Fruit fly (Drosophila melanogaster) whole organism, embryonic: Measurements from ENCODE around the gene Rbf.

Source experiments
- Adf1 ChIP-seq: fragments of 200-800 bp; sonication (Bioruptor generic); IDR thresholded peaks from 2 replicates; pipeline ENCODE4 v1.3.6; 2022; ENCODE audit warnings: missing biosample characterization, missing genetic modification characterization
- Asciz ChIP-seq: fragments of 200-800 bp; sonication (Bioruptor generic); optimal IDR thresholded peaks from 2 replicates; lab custom pipeline; 2017; ENCODE audit warnings: missing biosample characterization, mild to moderate bottlenecking, missing genetic modification characterization, missing genetic modification reagents
- Atf3 ChIP-seq: fragments of 200-800 bp; sonication (Bioruptor generic); optimal IDR thresholded peaks from 3 replicates; lab custom pipeline; 2016; ENCODE audit warnings: missing biosample characterization, missing genetic modification characterization
- CG10267 ChIP-seq: fragments of 200-800 bp; sonication (Bioruptor generic); optimal IDR thresholded peaks from 2 replicates; lab custom pipeline; 2018; ENCODE audit warnings: missing biosample characterization, mild to moderate bottlenecking, missing genetic modification characterization, moderate library complexity
- CG10462 ChIP-seq: fragments of 200-800 bp; sonication (Bioruptor generic); optimal IDR thresholded peaks from 2 replicates; lab custom pipeline; 2016; ENCODE audit warnings: missing biosample characterization, missing genetic modification characterization
- CG12659 ChIP-seq: fragments of 200-800 bp; sonication (Bioruptor generic); optimal IDR thresholded peaks from 3 replicates; lab custom pipeline; 2017; ENCODE audit warnings: mild to moderate bottlenecking, missing biosample characterization, missing genetic modification reagents, missing genetic modification characterization
- CG15696 ChIP-seq: fragments of 200-800 bp; sonication (Bioruptor generic); optimal IDR thresholded peaks from 2 replicates; lab custom pipeline; 2019; ENCODE audit warnings: missing biosample characterization, mild to moderate bottlenecking, missing genetic modification characterization, moderate library complexity
- CG17829 ChIP-seq: fragments of 200-800 bp; optimal IDR thresholded peaks from 2 replicates; lab custom pipeline; 2019; ENCODE audit warnings: missing biosample characterization, mild to moderate bottlenecking, missing genetic modification characterization, moderate library complexity
- CG2678 ChIP-seq: fragments of 200-800 bp; sonication (Bioruptor generic); optimal IDR thresholded peaks from 3 replicates; lab custom pipeline; 2019; ENCODE audit warnings: missing biosample characterization, mild to moderate bottlenecking, missing genetic modification characterization, moderate library complexity
- CG2889 ChIP-seq: fragments of 200-800 bp; sonication (Bioruptor generic); IDR thresholded peaks from 3 replicates; pipeline ENCODE4 v1.3.6; 2022; ENCODE audit warnings: missing biosample characterization, missing genetic modification characterization
- CG3065 ChIP-seq: fragments of 200-800 bp; sonication (Bioruptor generic); optimal IDR thresholded peaks from 2 replicates; lab custom pipeline; 2016; ENCODE audit warnings: missing biosample characterization, missing genetic modification characterization
- CG3281 ChIP-seq: fragments of 200-800 bp; sonication (Bioruptor generic); optimal IDR thresholded peaks from 3 replicates; lab custom pipeline; 2017; ENCODE audit warnings: missing biosample characterization, mild to moderate bottlenecking, missing genetic modification characterization
- CG3726 ChIP-seq: fragments of 200-800 bp; sonication (Bioruptor generic); IDR thresholded peaks from 3 replicates; pipeline ENCODE4, ENCODE4 v1.3.6; 2022; ENCODE audit warnings: missing biosample characterization, missing genetic modification characterization
- CG4404 ChIP-seq: fragments of 200-800 bp; sonication (Bioruptor generic); IDR thresholded peaks from 2 replicates; pipeline ENCODE4 v1.3.6; 2022; ENCODE audit warnings: missing biosample characterization, missing genetic modification characterization
- CG4424 ChIP-seq: fragments of 200-800 bp; sonication (Bioruptor generic); optimal IDR thresholded peaks from 3 replicates; lab custom pipeline; 2016; ENCODE audit warnings: missing biosample characterization, missing genetic modification characterization
- CG8359 ChIP-seq: fragments of 200-800 bp; sonication (Bioruptor generic); optimal IDR thresholded peaks from 2 replicates; lab custom pipeline; 2017; ENCODE audit warnings: missing biosample characterization, mild to moderate bottlenecking, missing genetic modification characterization, borderline replicate concordance
- CG9727 ChIP-seq: fragments of 200-800 bp; sonication (Bioruptor generic); optimal IDR thresholded peaks from 3 replicates; lab custom pipeline; 2017; ENCODE audit warnings: missing biosample characterization, mild to moderate bottlenecking, missing genetic modification characterization
- CG9932 ChIP-seq: fragments of 200-800 bp; sonication (Bioruptor generic); IDR thresholded peaks from 2 replicates; pipeline ENCODE4 v1.3.6; 2022; ENCODE audit warnings: missing biosample characterization, missing genetic modification characterization
- Dll ChIP-seq: fragments of 200-800 bp; sonication (Bioruptor generic); IDR thresholded peaks from 4 replicates; pipeline ENCODE4 v1.3.6; 2022; ENCODE audit warnings: missing biosample characterization, missing genetic modification characterization; ENCODE audit not compliant: partially characterized antibody
- Doc2 ChIP-seq: fragments of 200-800 bp; sonication (Bioruptor generic); IDR thresholded peaks from 2 replicates; pipeline ENCODE4 v1.3.6; 2022; ENCODE audit warnings: missing biosample characterization, missing genetic modification characterization
- Ets65A ChIP-seq: fragments of 200-800 bp; sonication (Bioruptor generic); peaks from one replicate; lab custom pipeline; 2016; ENCODE audit warnings: missing biosample characterization, missing genetic modification characterization
- HLH4C ChIP-seq: fragments of 200-800 bp; sonication (Bioruptor generic); IDR thresholded peaks from 3 replicates; pipeline ENCODE4 v1.3.6; 2022; ENCODE audit warnings: missing biosample characterization, missing genetic modification characterization; ENCODE audit not compliant: partially characterized antibody
- Hmr ChIP-seq: fragments of 200-800 bp; sonication (Bioruptor generic); optimal IDR thresholded peaks from 3 replicates; lab custom pipeline; 2017; ENCODE audit warnings: mild to moderate bottlenecking, missing biosample characterization, missing genetic modification reagents, missing genetic modification characterization
- Meics ChIP-seq: fragments of 200-800 bp; sonication (Bioruptor generic); optimal IDR thresholded peaks from 2 replicates; lab custom pipeline; 2017; ENCODE audit warnings: missing biosample characterization, mild to moderate bottlenecking, missing genetic modification characterization
- Pdp1 ChIP-seq, 2 experiments: fragments of 200-800 bp; sonication (Bioruptor generic); optimal IDR thresholded peaks; 3 replicates each; lab custom pipeline; 2016; ENCODE audit warnings: missing biosample characterization in 2 of 2, missing genetic modification characterization in 2 of 2, mild to moderate bottlenecking in 1 of 2, moderate library complexity in 1 of 2
- Poxn ChIP-seq: fragments of 200-800 bp; sonication (Bioruptor generic); IDR thresholded peaks from 2 replicates; pipeline ENCODE4 v1.3.6; 2022; ENCODE audit warnings: missing biosample characterization, missing genetic modification characterization
- Rfx ChIP-seq: fragments of 200-800 bp; sonication (Bioruptor generic); IDR thresholded peaks from 2 replicates; pipeline ENCODE4 v1.3.6; 2022; ENCODE audit warnings: missing biosample characterization, missing genetic modification characterization
- Scr ChIP-seq: fragments of 200-800 bp; sonication (Bioruptor generic); IDR thresholded peaks from 2 replicates; pipeline ENCODE4 v1.3.6; 2022; ENCODE audit warnings: missing biosample characterization, missing genetic modification characterization; ENCODE audit not compliant: partially characterized antibody
- Sox102F ChIP-seq: fragments of 200-800 bp; sonication (Bioruptor generic); optimal IDR thresholded peaks from 2 replicates; lab custom pipeline; 2018; ENCODE audit warnings: missing biosample characterization, mild to moderate bottlenecking, missing genetic modification characterization, moderate library complexity
- TFAM ChIP-seq: fragments of 200-800 bp; sonication (Bioruptor generic); optimal IDR thresholded peaks from 2 replicates; lab custom pipeline; 2017; ENCODE audit warnings: missing biosample characterization, missing genetic modification characterization, inconsistent platforms
- ac ChIP-seq: fragments of 200-800 bp; sonication (Bioruptor generic); optimal IDR thresholded peaks from 3 replicates; lab custom pipeline; 2017; ENCODE audit warnings: missing biosample characterization, mild to moderate bottlenecking, missing genetic modification characterization
- ato ChIP-seq: fragments of 200-800 bp; sonication (Bioruptor generic); IDR thresholded peaks from 2 replicates; pipeline ENCODE4 v1.3.6; 2022; ENCODE audit warnings: missing biosample characterization, missing genetic modification characterization; ENCODE audit not compliant: partially characterized antibody
- bab2 ChIP-seq: fragments of 200-800 bp; sonication (Bioruptor generic); optimal IDR thresholded peaks from 2 replicates; lab custom pipeline; 2016; ENCODE audit warnings: missing biosample characterization, missing genetic modification characterization
- bbx ChIP-seq: fragments of 200-800 bp; sonication (Bioruptor generic); IDR thresholded peaks from 2 replicates; pipeline ENCODE4 v1.3.6; 2022; ENCODE audit warnings: missing biosample characterization, missing genetic modification characterization; ENCODE audit not compliant: partially characterized antibody
- btn ChIP-seq: fragments of 200-800 bp; sonication (Bioruptor generic); optimal IDR thresholded peaks from 2 replicates; lab custom pipeline; 2016; ENCODE audit warnings: missing biosample characterization, missing genetic modification characterization
- cas ChIP-seq: fragments of 200-800 bp; sonication (Bioruptor generic); IDR thresholded peaks from 2 replicates; pipeline ENCODE4 v1.3.6; 2022; ENCODE audit warnings: missing biosample characterization, missing genetic modification characterization
- croc ChIP-seq: fragments of 200-800 bp; sonication (Bioruptor generic); conservative IDR thresholded peaks from 3 replicates; pipeline ENCODE4 v1.3.6; 2022; ENCODE audit warnings: missing biosample characterization, missing genetic modification characterization
- dm ChIP-seq: fragments of 200-800 bp; sonication (Bioruptor generic); optimal IDR thresholded peaks from 3 replicates; lab custom pipeline; 2016; ENCODE audit warnings: missing biosample characterization, missing genetic modification characterization
- fd64A ChIP-seq: fragments of 200-800 bp; sonication (Bioruptor generic); optimal IDR thresholded peaks from 3 replicates; lab custom pipeline; 2018; ENCODE audit warnings: missing biosample characterization, mild to moderate bottlenecking, missing genetic modification characterization
- fd96Cb ChIP-seq: fragments of 200-800 bp; sonication (Bioruptor generic); optimal IDR thresholded peaks from 2 replicates; lab custom pipeline; 2018; ENCODE audit warnings: missing biosample characterization, mild to moderate bottlenecking, missing genetic modification characterization, moderate library complexity
- grau ChIP-seq: fragments of 200-800 bp; optimal IDR thresholded peaks from 3 replicates; lab custom pipeline; 2019; ENCODE audit warnings: missing biosample characterization, mild to moderate bottlenecking, missing genetic modification characterization, moderate library complexity
- grn ChIP-seq: fragments of 200-800 bp; sonication (Bioruptor generic); optimal IDR thresholded peaks from 3 replicates; lab custom pipeline; 2017; ENCODE audit warnings: missing biosample characterization, missing genetic modification characterization
- hbn ChIP-seq: fragments of 200-800 bp; sonication (Bioruptor generic); IDR thresholded peaks from 2 replicates; pipeline ENCODE4 v1.3.6; 2022; ENCODE audit warnings: missing biosample characterization, missing genetic modification characterization; ENCODE audit not compliant: partially characterized antibody
- kay ChIP-seq: fragments of 200-800 bp; sonication (Bioruptor generic); optimal IDR thresholded peaks from 2 replicates; lab custom pipeline; 2016; ENCODE audit warnings: missing biosample characterization, missing genetic modification characterization
- lilli ChIP-seq: fragments of 200-800 bp; sonication (Bioruptor generic); optimal IDR thresholded peaks from 3 replicates; lab custom pipeline; 2016; ENCODE audit warnings: missing biosample characterization, missing genetic modification characterization
- so ChIP-seq: fragments of 200-800 bp; sonication (Bioruptor generic); IDR thresholded peaks from 3 replicates; pipeline ENCODE4 v1.3.6; 2022; ENCODE audit warnings: missing biosample characterization, missing genetic modification characterization
- trem ChIP-seq: fragments of 200-800 bp; optimal IDR thresholded peaks from 3 replicates; lab custom pipeline; 2019; ENCODE audit warnings: missing biosample characterization, mild to moderate bottlenecking, missing genetic modification characterization, moderate library complexity
- trh ChIP-seq: fragments of 200-800 bp; sonication (Bioruptor generic); optimal IDR thresholded peaks from 2 replicates; lab custom pipeline; 2016; ENCODE audit warnings: missing biosample characterization, missing genetic modification characterization
- vvl ChIP-seq: fragments of 200-800 bp; sonication (Bioruptor generic); IDR thresholded peaks from 2 replicates; pipeline ENCODE4 v1.3.6; 2022; ENCODE audit warnings: missing biosample characterization, missing genetic modification characterization
- wor ChIP-seq: fragments of 200-800 bp; sonication (Bioruptor generic); IDR thresholded peaks from 2 replicates; pipeline ENCODE4 v1.3.6; 2022; ENCODE audit warnings: missing biosample characterization, missing genetic modification characterization

The Rbf gene

DNA sequence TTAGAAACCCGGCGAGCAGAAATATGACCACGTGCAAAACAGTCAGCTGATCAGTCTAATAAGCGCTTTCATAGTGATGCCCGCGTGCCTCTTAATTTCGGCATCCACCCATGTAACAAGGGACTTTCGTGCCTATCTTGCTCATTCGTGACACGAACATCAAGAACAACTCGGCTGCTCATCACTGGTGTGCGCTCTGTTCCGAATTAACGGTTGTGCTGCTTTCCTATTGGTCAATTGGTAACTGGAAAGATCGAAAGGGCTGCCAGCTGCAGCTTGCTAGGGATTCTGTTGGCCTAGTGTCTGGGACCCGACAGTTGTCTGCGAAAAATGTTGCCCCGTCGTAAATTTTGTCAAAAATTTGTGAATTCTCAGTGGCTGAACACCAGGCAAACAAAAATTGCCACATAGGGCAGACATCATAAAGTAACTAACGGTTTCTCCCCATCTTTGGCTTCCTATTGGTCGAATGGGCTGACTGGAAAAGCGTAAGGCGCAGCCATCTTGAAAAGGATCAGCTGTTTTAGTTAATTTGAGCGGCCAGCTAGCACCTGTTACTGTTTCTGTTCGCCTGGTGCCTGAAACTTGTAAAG, 4.8 kb downstream of the Rbf start (continued):
- TF ChIP-seq CG12659 (GFP tag; lab: Kevin White, UChicago) (no peak), TFAM (GFP tag; lab: Kevin White, UChicago) (no peak), fd64A (GFP tag; lab: Kevin White, UChicago) (peak; percentile 21), fd96Cb (tag; lab: Kevin White, UChicago) (no peak), HLH4C (GFP tag; lab: Robert Waterston, UW) (peak; percentile 89), trh (GFP tag; lab: Kevin White, UChicago) (no peak), lilli (GFP tag; lab: Kevin White, UChicago) (peak; percentile 35), Hmr (GFP tag; lab: Kevin White, UChicago) (peak; percentile 90), kay (GFP tag; lab: Kevin White, UChicago) (no peak), CG9727 (GFP tag; lab: Kevin White, UChicago) (peak; percentile 2), Scr (GFP tag; lab: Robert Waterston, UW) (peak; percentile 96), Atf3 (GFP tag; lab: Kevin White, UChicago) (no peak), Adf1 (no peak), CG2678 (no peak), Rfx (peak; percentile 71), so (0 out of 3 replicates have a peak, but pooled peaks have one; percentile 18), CG8359 (GFP tag; lab: Kevin White, UChicago) (no peak), trem (peak; percentile 23), CG3065 (no peak), hbn (GFP tag; lab: Robert Waterston, UW) (peak; percentile 99), Asciz (no peak), CG17829 (tag; lab: Kevin White, UChicago) (peak; percentile 50), Poxn (GFP tag; lab: Robert Waterston, UW) (no peak), CG15696 (tag; lab: Kevin White, UChicago) (no peak), CG10462 (GFP tag; lab: Kevin White, UChicago) (peak; percentile 89), btn (GFP tag; lab: Kevin White, UChicago) (no peak), grn (GFP tag; lab: Kevin White, UChicago) (no peak), CG4424 (GFP tag; lab: Kevin White, UChicago) (peak; percentile 3), Meics (GFP tag; lab: Kevin White, UChicago) (peak; percentile 17), CG10267 (peak; percentile 26), ac (GFP tag; lab: Kevin White, UChicago) (no peak), grau (tag; lab: Kevin White, UChicago) (peak; percentile 22), wor (GFP tag; lab: Robert Waterston, UW) (no peak), CG2889 (no peak), Dll (GFP tag; lab: Robert Waterston, UW) (peak; percentile 99), ato (GFP tag; lab: Robert Waterston, UW) (peak; percentile 94), bbx (GFP tag; lab: Robert Waterston, UW) (peak; percentile 98), Pdp1 (GFP tag; optimal IDR thresholded peaks at IDR 0.05; lab: Kevin White, UChicago) (peak in 1 of 2 experiments; percentile 90), croc (no peak), dm (peak; percentile 51), CG3726 (no peak), bab2 (no peak), Doc2 (no peak), Sox102F (no peak), CG3281 (GFP tag; lab: Kevin White, UChicago) (peak; percentile 15), CG4404 (no peak), vvl (GFP tag; lab: Robert Waterston, UW) (peak; percentile 46), Ets65A (GFP tag; lab: Kevin White, UChicago) (peak; percentile 50), CG9932 (peak; percentile 48; the same call in 1 of the 2 replicates), cas (GFP tag; lab: Robert Waterston, UW) (no peak)
